Worm (Caenorhabditis elegans) whole organism, L4/young adult: ENCODE measurements around the gene btb-14.
A peak's percentile ranks its signal among the peaks of the same experiment; 100 is the strongest.

Experiments
- W03F9.2 ChIP-seq: fragments of 150-350 bp; optimal IDR thresholded peaks from 2 replicates; lab custom pipeline; 2014; ENCODE audit warnings: missing biosample characterization, missing genetic modification characterization
- dao-5 ChIP-seq: sonication (generic microtip); optimal IDR thresholded peaks from 2 replicates; lab custom pipeline; 2016; ENCODE audit warnings: missing genotype, missing genetic modification characterization, moderate library complexity, missing compliant biosample characterization
- him-1 ChIP-seq: sonication (generic microtip); optimal IDR thresholded peaks from 2 replicates; lab custom pipeline; 2016; ENCODE audit warnings: missing genotype, missing genetic modification reagents, missing genetic modification characterization, missing compliant biosample characterization

Gene btb-14

DNA sequence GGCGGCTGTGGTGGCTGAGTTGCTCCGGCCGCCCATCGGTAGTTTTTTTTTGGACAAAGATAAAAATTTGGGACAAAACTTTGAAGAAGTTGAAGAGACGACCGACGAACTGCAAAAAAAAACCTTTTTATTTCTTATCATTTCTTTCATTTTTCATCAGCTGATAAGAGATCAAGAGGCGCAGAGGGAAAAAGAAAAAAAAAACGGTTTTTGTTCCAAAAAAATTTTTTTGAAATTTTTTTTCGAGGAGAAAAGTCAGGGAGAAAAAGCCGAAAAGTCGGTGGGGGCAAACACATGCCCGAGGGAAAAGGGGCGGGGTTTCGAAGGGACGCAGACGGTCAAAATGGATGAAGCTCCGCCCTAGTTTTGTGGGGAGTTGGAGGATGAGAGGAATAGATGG is 31.1 kb upstream of the btb-14 start, which contains the start of gene ras-1:
Gene ras-1, minus strand, starts transcription at position 129 of the 400 bp plus-strand sequence.
- TF ChIP-seq W03F9.2 (tag; lab: Kevin White, UChicago) (no peak), dao-5 (tag; lab: Kevin White, UChicago) (no peak)

DNA sequence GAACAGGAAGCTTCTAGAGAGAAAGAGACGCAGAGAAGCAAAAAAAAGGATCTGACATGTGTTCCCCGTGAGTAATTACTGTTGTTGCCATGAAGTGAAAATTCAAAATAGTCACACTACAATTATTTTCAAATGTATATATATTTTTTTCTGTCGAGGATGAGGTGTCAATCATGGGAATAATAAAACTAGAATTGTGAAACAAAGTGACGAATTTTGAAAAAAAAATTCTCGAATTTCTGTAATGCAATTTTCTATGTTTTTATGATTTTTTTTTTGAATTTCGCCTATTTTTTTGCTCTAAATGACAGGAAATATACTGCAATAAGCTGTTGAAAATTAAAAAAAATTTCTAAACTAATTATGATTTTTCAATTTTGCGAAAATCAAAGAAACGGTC is 30.2 kb upstream of the btb-14 start:
- TF ChIP-seq him-1 (tag; lab: Kevin White, UChicago) (no peak), dao-5 (tag; lab: Kevin White, UChicago) (no peak), W03F9.2 (tag; lab: Kevin White, UChicago) (no peak)

DNA sequence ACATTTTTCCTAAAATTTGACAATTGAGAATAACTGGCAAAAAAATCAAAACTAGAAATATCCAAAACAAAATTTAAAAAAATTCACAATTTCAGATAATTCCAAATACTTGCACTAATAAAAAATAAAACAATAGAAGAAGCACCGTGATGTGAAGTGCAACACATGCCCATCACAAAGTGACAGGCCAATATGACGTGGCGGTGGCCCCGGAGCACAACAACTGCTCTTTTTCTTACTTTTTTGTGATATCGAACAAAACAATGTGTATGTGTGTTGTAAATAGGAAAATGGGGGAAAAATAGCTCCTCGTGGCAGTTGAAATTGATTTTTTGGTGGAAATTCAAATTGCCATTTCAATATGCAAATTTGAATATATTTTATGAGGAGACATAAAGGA is 29.4 kb upstream of the btb-14 start:
- TF ChIP-seq him-1 (tag; lab: Kevin White, UChicago) (no peak), dao-5 (tag; lab: Kevin White, UChicago) (no peak), W03F9.2 (tag; lab: Kevin White, UChicago) (no peak)

DNA sequence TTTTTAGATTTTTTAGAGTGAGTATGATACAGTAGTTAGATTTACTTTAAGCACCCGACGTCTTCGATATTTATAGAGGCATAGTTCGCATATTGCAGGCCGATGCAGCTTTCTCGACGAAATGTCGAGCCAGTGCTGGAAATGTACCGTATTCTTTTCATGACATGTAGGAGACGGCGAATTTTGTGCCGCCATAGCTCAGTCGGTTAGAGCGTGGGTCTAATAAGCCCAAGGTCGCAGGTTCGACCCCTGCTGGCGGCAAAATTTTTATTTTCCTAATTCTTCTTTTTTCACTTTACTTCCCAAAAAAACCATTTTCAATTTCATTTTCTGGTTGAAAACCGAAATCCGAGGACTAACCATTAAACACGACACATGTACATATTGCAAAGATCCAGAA is 21.0 kb upstream of the btb-14 start:
- TF ChIP-seq W03F9.2 (tag; lab: Kevin White, UChicago), result no peak
- no peak for TF ChIP-seq him-1 (tag; lab: Kevin White, UChicago)
- no peak for TF ChIP-seq dao-5 (tag; lab: Kevin White, UChicago)

DNA sequence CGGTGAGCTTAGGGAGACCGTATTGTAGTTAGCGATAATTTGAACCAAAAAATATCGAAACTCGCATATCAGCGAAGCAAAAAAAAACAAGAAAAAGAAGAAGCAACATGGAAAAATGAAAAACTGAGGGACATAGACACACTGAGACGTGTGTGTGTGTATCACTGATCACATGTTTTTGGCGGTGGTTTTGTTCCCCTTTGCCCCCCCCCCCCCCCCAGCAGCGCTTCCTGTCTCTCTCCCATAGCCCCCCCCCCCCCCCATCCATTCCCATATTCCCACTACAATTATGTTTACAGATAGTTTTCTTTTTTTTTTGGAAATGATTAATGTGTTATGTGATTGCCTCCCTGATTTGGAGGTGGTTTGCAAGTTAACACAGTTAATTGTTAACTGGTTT is 14.1 kb upstream of the btb-14 start:
- TF ChIP-seq dao-5 (tag; lab: Kevin White, UChicago) (no peak), W03F9.2 (tag; lab: Kevin White, UChicago) (no peak), him-1 (tag; lab: Kevin White, UChicago) (no peak)

DNA sequence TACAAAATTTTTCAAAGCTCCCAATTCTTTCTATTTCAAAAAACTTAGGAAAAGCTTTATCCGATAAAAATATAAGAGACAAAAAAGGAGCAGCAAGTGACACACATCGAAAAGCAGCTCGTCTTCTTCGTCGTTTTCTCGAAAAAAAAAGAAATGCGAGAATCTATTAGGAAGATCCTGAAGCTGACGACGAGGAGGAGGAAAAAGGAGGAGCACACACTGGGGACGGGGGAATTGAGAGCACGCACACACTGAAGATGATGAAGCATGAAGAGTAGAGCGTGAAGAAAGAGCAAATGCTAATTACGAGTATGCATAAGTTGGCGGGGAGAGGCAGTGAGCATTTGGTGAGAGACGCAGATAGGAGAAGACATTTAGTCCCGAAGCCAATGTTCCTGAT is 9.3 kb upstream of the btb-14 start:
- no peak for TF ChIP-seq W03F9.2 (tag; lab: Kevin White, UChicago)
- TF ChIP-seq him-1 (tag; lab: Kevin White, UChicago), result no peak
- no peak for TF ChIP-seq dao-5 (tag; lab: Kevin White, UChicago)

DNA sequence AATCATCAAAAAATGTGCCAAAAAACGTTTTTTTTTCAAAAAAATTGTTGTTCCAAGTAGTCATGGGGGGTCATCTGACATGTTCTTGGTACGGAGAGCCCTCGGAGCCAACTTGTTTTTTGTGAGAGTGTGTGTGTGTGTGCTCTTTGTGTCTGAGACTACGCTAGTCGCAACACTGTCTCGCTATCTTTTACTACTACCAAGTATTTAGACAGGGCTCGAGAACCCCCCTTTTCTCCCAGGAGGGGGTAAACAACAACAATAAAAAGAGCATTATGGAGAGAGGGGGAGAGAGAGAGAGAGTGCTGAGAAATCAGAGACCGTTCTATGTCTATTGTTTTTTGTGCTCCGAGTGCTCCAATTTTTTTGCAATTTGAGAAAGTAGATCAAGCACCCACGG is 4.5 kb upstream of the btb-14 start:
- TF ChIP-seq W03F9.2 (tag; lab: Kevin White, UChicago), result no peak
- peak; percentile 12 for TF ChIP-seq him-1 (tag; lab: Kevin White, UChicago)

DNA sequence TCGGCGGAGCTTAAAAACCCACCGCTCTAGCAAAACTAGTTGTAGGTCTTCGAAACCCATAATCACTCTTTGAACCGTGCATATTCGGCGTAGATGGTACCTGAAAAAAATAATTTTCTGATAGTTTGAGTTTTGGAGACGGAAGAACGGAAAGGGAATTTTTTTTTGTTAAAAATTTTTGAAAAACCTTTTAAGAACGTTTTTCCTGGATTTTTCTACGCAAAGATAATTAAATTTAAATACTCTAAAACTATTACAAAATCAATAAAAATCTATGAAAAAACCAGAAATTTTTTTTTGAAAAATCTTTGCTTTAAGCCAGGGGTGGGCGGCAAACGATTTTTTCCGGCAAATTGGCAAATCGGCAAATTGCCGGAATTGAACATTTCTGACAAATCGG is 3.8 kb upstream of the btb-14 start, which contains the start of gene marc-5:
Gene marc-5, minus strand, starts transcription at position 101 of the 400 bp plus-strand sequence.
- TF ChIP-seq him-1 (tag; lab: Kevin White, UChicago), result no peak
- TF ChIP-seq W03F9.2 (tag; lab: Kevin White, UChicago), result no peak
- TF ChIP-seq dao-5 (tag; lab: Kevin White, UChicago), result no peak

DNA sequence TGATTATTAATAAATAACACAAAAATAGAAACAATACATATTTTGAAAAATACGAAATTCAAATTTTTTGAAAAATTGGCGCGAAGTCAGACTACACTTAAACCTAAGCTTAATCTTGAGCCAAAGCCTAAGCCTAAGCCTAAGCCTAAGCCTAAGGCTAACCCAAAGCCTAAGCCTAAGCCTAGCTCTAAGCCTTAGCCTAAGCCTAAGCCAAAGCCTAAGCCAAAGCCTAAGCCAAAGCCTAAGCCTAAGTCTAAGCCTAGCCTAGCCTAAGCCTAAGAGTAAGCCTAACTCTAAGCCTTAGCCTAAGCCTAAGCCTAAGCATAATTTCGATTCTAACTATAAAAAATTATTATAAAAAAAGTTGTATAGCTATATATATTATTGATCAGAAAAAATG is 2.4 kb upstream of the btb-14 start:
- no peak for TF ChIP-seq him-1 (tag; lab: Kevin White, UChicago)

DNA sequence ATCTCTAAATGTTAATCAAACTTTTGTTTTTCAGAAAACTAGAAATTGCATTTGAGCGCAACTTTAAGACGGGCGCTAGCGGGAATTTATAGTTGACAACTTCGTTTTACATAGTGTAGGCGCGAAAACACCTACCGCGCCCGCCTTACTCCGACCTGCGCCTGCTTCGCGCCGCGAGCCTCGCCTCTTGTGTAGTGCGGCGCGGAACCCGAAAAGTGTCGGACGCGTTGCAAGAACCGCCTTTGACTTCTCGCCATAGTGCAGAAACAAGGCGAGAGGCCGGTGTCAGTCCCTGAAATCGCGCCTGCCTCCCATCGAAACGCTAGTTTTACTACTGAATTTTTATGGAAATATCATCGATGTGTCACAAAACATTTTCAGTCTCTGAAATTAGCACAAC is 2.6 kb downstream of the btb-14 start:
- TF ChIP-seq him-1 (tag; lab: Kevin White, UChicago) (no peak), dao-5 (tag; lab: Kevin White, UChicago) (no peak), W03F9.2 (tag; lab: Kevin White, UChicago) (no peak)

DNA sequence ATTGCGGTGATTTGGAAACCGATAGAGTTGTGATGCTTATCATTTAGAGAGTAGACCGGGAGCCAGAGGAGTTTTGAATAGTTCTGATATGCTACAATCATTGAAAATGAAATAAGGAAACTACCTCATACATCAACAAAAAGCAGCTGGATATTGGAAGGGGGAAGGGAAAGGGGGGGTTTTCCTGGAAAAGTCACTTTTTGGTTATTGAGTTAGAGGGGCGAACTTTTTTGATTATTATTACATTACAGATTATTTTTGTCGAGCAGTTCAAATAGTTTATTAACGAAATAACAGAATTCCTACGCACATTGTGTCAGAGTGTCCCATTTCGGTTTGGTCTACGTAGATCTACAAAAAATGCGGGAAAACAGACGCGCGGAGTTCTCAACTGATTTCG is 3.5 kb downstream of the btb-14 start, which contains the start of gene sre-42:
Gene sre-42, minus strand, starts transcription at position 101 of the 400 bp plus-strand sequence.
- no peak for TF ChIP-seq dao-5 (tag; lab: Kevin White, UChicago)
- no peak for TF ChIP-seq him-1 (tag; lab: Kevin White, UChicago)
- TF ChIP-seq W03F9.2 (tag; lab: Kevin White, UChicago), result no peak

DNA sequence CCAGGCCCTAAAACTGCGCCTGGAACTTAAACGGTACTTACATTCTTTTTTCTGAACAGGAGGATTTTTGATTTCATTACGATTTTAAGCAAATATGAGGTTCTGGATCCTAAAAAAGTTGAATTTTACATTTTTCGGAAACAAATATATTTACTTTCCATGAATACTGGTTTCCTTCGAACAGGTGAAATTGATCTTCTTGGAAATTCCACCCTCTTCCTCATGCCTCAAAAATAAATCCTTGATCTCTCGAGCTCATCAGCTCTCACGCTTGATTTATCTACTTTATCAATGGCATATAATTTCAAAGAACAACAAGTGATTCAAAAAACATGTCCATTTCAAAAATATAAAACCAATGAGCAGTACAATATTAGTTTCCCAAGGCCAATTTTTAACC is 4.2 kb downstream of the btb-14 start:
- TF ChIP-seq him-1 (tag; lab: Kevin White, UChicago) (no peak), dao-5 (tag; lab: Kevin White, UChicago) (no peak), W03F9.2 (tag; lab: Kevin White, UChicago) (no peak)

DNA sequence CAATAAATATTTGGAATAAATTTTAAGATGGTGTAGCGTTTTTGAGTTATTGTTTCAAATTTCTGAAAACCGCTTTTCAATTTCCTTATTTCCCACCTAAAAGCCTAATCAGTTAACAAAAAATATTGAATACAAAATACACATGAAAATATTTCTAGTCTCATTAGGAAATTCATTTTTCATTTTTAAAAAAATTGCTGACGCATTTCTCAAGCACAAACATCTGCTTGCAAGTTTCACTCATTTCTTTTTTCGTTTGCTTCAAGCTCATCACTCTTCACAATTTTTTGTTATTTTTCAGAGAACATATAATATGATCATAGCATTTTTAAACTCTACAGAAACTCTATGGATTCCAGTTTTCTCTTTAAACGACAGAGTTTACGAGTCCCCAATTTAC is 4.7 kb downstream of the btb-14 start, which contains the start of gene sre-41:
Gene sre-41, plus strand, starts transcription at position 301 of the 400 bp plus-strand sequence.
- TF ChIP-seq him-1 (tag; lab: Kevin White, UChicago) (no peak), W03F9.2 (tag; lab: Kevin White, UChicago) (no peak), dao-5 (tag; lab: Kevin White, UChicago) (no peak)

DNA sequence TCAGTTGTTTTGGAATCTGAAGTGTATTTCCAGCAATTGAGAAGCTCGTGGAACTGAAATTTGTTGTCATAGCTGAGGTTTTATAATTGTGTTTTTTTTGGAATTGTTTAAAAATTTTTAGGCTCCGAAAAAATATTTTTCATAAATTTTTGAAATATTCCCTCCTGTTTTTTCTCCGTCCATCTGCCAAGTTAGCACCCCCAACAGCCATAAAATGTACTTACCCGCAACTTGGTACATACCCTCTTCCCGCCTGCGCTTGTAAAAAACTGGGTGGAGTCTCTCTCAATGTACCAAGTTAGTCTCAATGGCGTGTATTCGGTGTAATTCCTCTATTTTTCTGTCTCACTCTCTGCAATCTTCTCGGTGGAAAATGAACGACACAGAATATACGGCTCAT is 6.5 kb downstream of the btb-14 start, which contains the start of gene Y57A10B.6:
Gene Y57A10B.6, plus strand, starts transcription at position 301 of the 400 bp plus-strand sequence.
- TF ChIP-seq him-1 (tag; lab: Kevin White, UChicago) (no peak), W03F9.2 (tag; lab: Kevin White, UChicago) (no peak), dao-5 (tag; lab: Kevin White, UChicago) (no peak)
